Fruit fly (Drosophila melanogaster): ENCODE results near the gene MSAmiP.

Gene MSAmiP

DNA sequence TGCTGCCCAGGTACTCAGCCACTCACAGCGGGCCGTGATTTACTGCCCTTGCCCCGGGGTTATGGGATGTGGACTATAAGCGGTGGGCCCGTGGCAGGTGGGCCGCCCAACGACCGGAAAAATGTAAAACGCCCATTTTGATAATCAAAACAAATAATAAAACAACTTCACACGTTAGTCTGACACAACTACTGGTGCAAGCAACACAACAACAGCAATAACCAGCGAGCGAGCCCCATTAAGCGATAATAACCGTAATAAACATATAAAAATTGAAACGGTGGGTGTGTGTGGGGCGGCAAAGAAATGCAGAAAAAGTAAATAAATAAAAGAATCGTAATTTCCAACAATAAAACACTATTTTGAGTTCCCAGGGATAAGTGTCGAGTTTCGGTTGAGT, 64.2 kb downstream of the MSAmiP start:
- TF ChIP-seq CG32121 (GFP tag; IDR thresholded peaks at IDR 0.05) (no peak), CG13204 (GFP tag; optimal IDR thresholded peaks at IDR 0.05) (no peak), Pif1B (GFP tag; optimal IDR thresholded peaks at IDR 0.05) (no peak), CG8301 (tag; optimal IDR thresholded peaks at IDR 0.05) (no peak), D1 (tag; optimal IDR thresholded peaks at IDR 0.05) (no peak)

DNA sequence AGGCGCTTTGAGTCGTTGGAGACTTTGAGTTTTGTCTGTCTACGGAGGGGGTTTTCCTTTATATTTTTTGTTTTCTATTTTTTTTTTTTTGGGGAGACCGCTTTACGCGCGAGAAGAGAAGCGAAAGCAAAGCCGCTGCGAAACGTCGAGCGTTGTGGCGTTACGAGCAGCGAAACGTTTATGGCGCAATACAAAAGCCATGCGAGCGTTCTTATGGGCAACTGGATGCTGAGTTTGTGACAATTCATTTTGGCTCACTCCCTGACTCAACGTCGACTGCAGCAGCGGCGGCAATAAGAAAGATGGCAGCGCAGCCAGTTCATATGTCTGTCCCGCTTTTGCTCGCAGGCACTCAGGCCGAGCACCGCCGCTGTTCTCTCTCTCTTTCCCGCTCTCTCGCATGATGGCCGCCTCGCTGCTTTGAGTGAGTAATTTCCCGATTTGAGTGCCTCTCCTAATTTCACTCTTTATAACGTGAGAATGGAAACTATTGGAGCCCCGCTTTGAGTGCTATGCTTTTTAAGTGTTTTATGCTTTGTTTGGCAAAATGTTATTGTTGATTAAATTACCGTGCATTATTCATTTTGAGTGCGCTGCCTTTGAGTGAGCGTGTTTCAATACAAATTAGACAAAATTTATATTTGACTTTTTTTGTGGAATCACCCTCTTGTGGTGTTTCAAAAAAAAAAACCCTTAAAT, 66.1 kb downstream of the MSAmiP start, which contains the start of gene abd-A:
TSS of gene abd-A (minus strand) at position 191 of the 699 bp plus-strand sequence.
- TF ChIP-seq CG15710 (tag; optimal IDR thresholded peaks at IDR 0.05) (peak; percentile 11), CG32121 (GFP tag; IDR thresholded peaks at IDR 0.05) (peak; percentile 38; the same call in 1 of the 2 replicates), CG14655 (GFP tag; optimal IDR thresholded peaks at IDR 0.05) (peak; percentile 6), CG34367 (tag; optimal IDR thresholded peaks at IDR 0.05) (peak; percentile 21), CG12605 (GFP tag; IDR thresholded peaks at IDR 0.05) (no peak), D1 (tag; optimal IDR thresholded peaks at IDR 0.05) (no peak), CG10348 (GFP tag; IDR thresholded peaks at IDR 0.05) (no peak), Ets98B (GFP tag; IDR thresholded peaks at IDR 0.05) (0 out of 2 replicates have a peak, but pooled peaks have one; percentile 16), CG13204 (GFP tag; optimal IDR thresholded peaks at IDR 0.05) (peak; percentile 47), fd96Ca (GFP tag; IDR thresholded peaks at IDR 0.05) (0 out of 3 replicates have a peak, but pooled peaks have one; percentile 15)

DNA sequence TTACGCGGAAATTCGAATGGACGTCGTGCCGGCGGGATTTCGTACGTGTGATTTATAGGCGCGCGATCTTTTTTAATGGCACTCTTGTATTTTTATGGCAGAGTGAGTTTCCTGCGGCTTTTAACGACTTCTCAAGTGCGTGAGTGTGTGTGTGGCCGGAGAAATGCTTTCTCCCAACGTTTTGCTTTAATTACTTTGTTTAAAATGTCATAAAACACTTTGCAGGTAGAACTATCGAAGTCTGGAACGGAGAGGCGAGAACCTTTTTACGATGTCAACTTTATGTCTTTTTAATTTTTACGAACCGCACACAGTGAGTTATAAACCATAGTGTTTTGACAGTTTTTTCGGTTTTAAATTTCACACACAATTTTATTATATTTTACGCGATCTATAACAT, 66.9 kb downstream of the MSAmiP start:
- TF ChIP-seq CG8301 (tag; optimal IDR thresholded peaks at IDR 0.05) (no peak), CG10348 (GFP tag; IDR thresholded peaks at IDR 0.05) (no peak), CG14655 (GFP tag; optimal IDR thresholded peaks at IDR 0.05) (no peak), rn (GFP tag; IDR thresholded peaks at IDR 0.05) (no peak), gl (tag; optimal IDR thresholded peaks at IDR 0.05) (no peak), CG8159 (tag; optimal IDR thresholded peaks at IDR 0.05) (no peak), CG17806 (tag; optimal IDR thresholded peaks at IDR 0.05) (no peak), CG15710 (tag; optimal IDR thresholded peaks at IDR 0.05) (no peak), CG9948 (tag; optimal IDR thresholded peaks at IDR 0.05) (no peak), CG32121 (GFP tag; IDR thresholded peaks at IDR 0.05) (no peak), D1 (tag; optimal IDR thresholded peaks at IDR 0.05) (no peak), Ets98B (GFP tag; IDR thresholded peaks at IDR 0.05) (no peak), CG4496 (GFP tag; IDR thresholded peaks at IDR 0.05) (no peak), CG34367 (tag; optimal IDR thresholded peaks at IDR 0.05) (no peak), Pif1B (GFP tag; optimal IDR thresholded peaks at IDR 0.05) (no peak), Snoo (tag; optimal IDR thresholded peaks at IDR 0.05) (no peak), CG12605 (GFP tag; IDR thresholded peaks at IDR 0.05) (no peak), CG13204 (GFP tag; optimal IDR thresholded peaks at IDR 0.05) (no peak)

DNA sequence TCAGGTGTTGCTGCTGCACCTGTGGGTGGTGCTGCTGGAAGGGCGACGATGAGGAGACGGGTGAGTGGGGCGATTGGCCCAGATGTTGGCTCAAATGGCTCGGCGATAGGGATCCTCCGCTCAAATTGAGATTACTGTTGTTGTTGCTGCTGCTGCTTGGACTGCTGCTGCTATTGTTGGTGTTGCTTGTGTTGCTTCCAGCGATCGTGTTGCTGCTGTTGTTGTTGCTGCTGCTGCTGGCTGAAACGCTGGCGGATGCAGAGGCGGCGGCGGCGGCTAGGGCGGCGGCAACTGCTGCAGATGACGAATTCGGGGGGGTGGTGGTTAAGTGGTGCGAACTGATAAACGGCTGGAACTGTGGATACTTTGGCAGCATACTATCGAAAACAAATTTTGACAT, 68.5 kb downstream of the MSAmiP start:
- TF ChIP-seq CG34367 (tag; optimal IDR thresholded peaks at IDR 0.05) (no peak), CG9948 (tag; optimal IDR thresholded peaks at IDR 0.05) (no peak), Snoo (tag; optimal IDR thresholded peaks at IDR 0.05) (no peak), CG12605 (GFP tag; IDR thresholded peaks at IDR 0.05) (no peak), CG15710 (tag; optimal IDR thresholded peaks at IDR 0.05) (no peak), CG13204 (GFP tag; optimal IDR thresholded peaks at IDR 0.05) (no peak), CG17806 (tag; optimal IDR thresholded peaks at IDR 0.05) (no peak), CG4496 (GFP tag; IDR thresholded peaks at IDR 0.05) (no peak), Pif1B (GFP tag; optimal IDR thresholded peaks at IDR 0.05) (no peak), Pif1A (GFP tag; optimal IDR thresholded peaks at IDR 0.05) (no peak), CG14655 (GFP tag; optimal IDR thresholded peaks at IDR 0.05) (no peak), fd96Ca (GFP tag; IDR thresholded peaks at IDR 0.05) (no peak)

DNA sequence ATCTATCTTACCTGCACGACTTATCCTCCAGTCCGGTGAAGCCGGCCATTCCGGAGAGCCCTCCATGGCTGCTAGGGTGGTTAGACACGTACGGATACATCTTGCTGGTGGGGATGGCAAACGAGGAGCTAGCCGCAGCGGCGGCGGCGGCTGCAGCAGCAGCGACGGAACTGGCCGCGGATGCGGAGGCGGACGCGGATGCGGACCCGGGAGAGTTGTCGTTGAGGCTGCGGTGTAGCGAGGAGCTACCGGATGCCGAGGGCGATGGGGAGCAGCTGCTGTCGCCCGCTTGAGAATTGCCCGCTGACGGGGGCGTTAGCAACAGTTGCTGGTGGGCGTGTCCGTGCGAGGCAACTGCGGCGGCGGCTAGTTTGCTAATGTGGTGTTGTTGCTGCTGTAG, 69.0 kb downstream of the MSAmiP start:
- TF ChIP-seq CG8301 (tag; optimal IDR thresholded peaks at IDR 0.05), result no peak

DNA sequence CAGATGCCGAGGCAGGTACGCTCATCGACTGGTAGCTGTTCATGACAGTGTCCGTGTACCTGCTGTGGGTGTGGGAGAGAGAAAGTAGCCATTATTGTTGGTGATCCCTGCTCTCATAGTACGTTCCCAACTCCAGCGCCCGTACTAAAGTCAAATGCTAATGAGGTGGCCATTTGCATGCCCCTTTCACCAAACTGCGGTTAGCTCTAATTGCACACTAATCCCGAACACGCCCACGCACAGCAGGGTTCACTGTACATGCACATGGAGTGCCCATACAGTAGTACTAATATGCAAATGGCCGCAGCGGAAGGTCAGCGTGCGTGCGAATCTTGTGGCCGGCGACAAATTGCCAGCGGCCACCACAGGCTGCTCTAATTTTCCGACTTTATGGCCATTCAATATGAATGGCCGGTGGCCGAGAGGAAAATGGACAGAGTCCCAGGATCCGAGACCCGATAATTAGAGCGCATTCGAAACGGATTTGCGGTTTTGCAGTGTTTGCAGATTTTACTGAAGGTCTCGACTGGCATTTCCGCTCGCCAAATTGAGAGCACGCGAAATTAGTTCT, 69.8 kb downstream of the MSAmiP start:
- TF ChIP-seq CG4496 (GFP tag; IDR thresholded peaks at IDR 0.05) (no peak), CG34367 (tag; optimal IDR thresholded peaks at IDR 0.05) (no peak), CG12605 (GFP tag; IDR thresholded peaks at IDR 0.05) (no peak), CG9948 (tag; optimal IDR thresholded peaks at IDR 0.05) (no peak), CG13204 (GFP tag; optimal IDR thresholded peaks at IDR 0.05) (no peak), Ets98B (GFP tag; IDR thresholded peaks at IDR 0.05) (no peak), CG10348 (GFP tag; IDR thresholded peaks at IDR 0.05) (no peak), CG17806 (tag; optimal IDR thresholded peaks at IDR 0.05) (no peak), rn (GFP tag; IDR thresholded peaks at IDR 0.05) (no peak), CG8301 (tag; optimal IDR thresholded peaks at IDR 0.05) (no peak), gl (tag; optimal IDR thresholded peaks at IDR 0.05) (no peak), CG14655 (GFP tag; optimal IDR thresholded peaks at IDR 0.05) (no peak), EcR (GFP tag; optimal IDR thresholded peaks at IDR 0.05) (no peak), CG32121 (GFP tag; IDR thresholded peaks at IDR 0.05) (no peak), D1 (tag; optimal IDR thresholded peaks at IDR 0.05) (no peak), Pif1B (GFP tag; optimal IDR thresholded peaks at IDR 0.05) (no peak), Snoo (tag; optimal IDR thresholded peaks at IDR 0.05) (no peak), CG8159 (tag; optimal IDR thresholded peaks at IDR 0.05) (no peak)
